Worm (Caenorhabditis elegans) whole organism, L4 larva: ENCODE results near the gene rei-2.

Experiments
- D1046.2 ChIP-seq: fragments of 200-800 bp; sonication (Bioruptor generic); IDR thresholded peaks from 2 replicates; pipeline ENCODE4 v1.3.6; 2022; ENCODE audit warnings: missing genetic modification characterization, missing compliant biosample characterization
- F37D6.2 ChIP-seq: sonication (generic microtip); optimal IDR thresholded peaks from 2 replicates; lab custom pipeline; 2016; ENCODE audit warnings: mild to moderate bottlenecking, missing genetic modification characterization, missing compliant biosample characterization
- R02D3.7 ChIP-seq: fragments of 150-350 bp; sonication (generic microtip); optimal IDR thresholded peaks from 3 replicates; lab custom pipeline; 2014; ENCODE audit warnings: missing biosample characterization, missing genetic modification characterization
- Y48G9A.11 ChIP-seq: fragments of 200-800 bp; sonication (Bioruptor generic); IDR thresholded peaks from 2 replicates; pipeline ENCODE4 v1.3.6; 2022; ENCODE audit warnings: missing genetic modification reagents, missing genetic modification characterization, missing compliant biosample characterization
- ZK546.5 ChIP-seq, 2 experiments: sonication (generic microtip); optimal IDR thresholded peaks; 2 replicates each; lab custom pipeline; 2017; ENCODE audit warnings: missing biosample characterization in 2 of 2, missing genetic modification characterization in 2 of 2
- aha-1 ChIP-seq: fragments of 150-350 bp; peaks from one replicate; lab custom pipeline; 2014; ENCODE audit warnings: missing biosample characterization, missing genetic modification characterization
- attf-4 ChIP-seq: sonication (generic microtip); optimal IDR thresholded peaks from 3 replicates; lab custom pipeline; 2017; ENCODE audit warnings: missing biosample characterization, missing genetic modification characterization
- ceh-20 ChIP-seq: fragments of 200-800 bp; sonication (Bioruptor generic); IDR thresholded peaks from 2 replicates; pipeline ENCODE4 v1.3.6; 2022; ENCODE audit warnings: missing genetic modification reagents, missing genetic modification characterization, missing compliant biosample characterization
- ceh-28 ChIP-seq: fragments of 150-350 bp; optimal IDR thresholded peaks from 2 replicates; lab custom pipeline; 2014; ENCODE audit warnings: missing biosample characterization, missing genetic modification reagents, missing genetic modification characterization
- ceh-44 ChIP-seq: fragments of 200-800 bp; sonication (Bioruptor generic); IDR thresholded peaks from 2 replicates; pipeline ENCODE4 v1.3.6; 2022; ENCODE audit warnings: missing genetic modification reagents, missing genetic modification characterization, missing compliant biosample characterization
- ceh-82 ChIP-seq: sonication (generic microtip); optimal IDR thresholded peaks from 2 replicates; lab custom pipeline; 2017; ENCODE audit warnings: missing biosample characterization, missing genetic modification characterization
- ces-1 ChIP-seq: fragments of 150-350 bp; sonication (generic microtip); optimal IDR thresholded peaks from 4 replicates; lab custom pipeline; 2014; ENCODE audit warnings: missing biosample characterization, missing genetic modification reagents, missing genetic modification characterization
- daf-12 ChIP-seq: fragments of 150-350 bp; optimal IDR thresholded peaks from 2 replicates; lab custom pipeline; 2014; ENCODE audit warnings: missing biosample characterization, missing genetic modification reagents, missing genetic modification characterization
- daf-16 ChIP-seq, 3 experiments: sonication (generic microtip); optimal IDR thresholded peaks; 2 replicates each; lab custom pipeline; 2016 to 2017; ENCODE audit warnings: missing genetic modification characterization in 3 of 3, missing genetic modification reagents in 3 of 3, mild to moderate bottlenecking in 2 of 3, missing compliant biosample characterization in 2 of 3, missing biosample characterization in 1 of 3, moderate library complexity in 1 of 3
- dmd-6 ChIP-seq: fragments of 200-800 bp; sonication (Bioruptor generic); IDR thresholded peaks from 2 replicates; pipeline ENCODE4 v1.3.6; 2022; ENCODE audit warnings: missing genetic modification reagents, missing genetic modification characterization, missing compliant biosample characterization
- dpl-1 ChIP-seq: fragments of 150-350 bp; optimal IDR thresholded peaks from 2 replicates; lab custom pipeline; 2014; ENCODE audit warnings: missing biosample characterization, missing genetic modification reagents, missing genetic modification characterization
- dve-1 ChIP-seq: sonication (generic microtip); optimal IDR thresholded peaks from 2 replicates; lab custom pipeline; 2017; ENCODE audit warnings: antibody characterized with exemption, mild to moderate bottlenecking, missing genetic modification characterization, missing compliant biosample characterization; ENCODE audit not compliant: insufficient read depth
- fkh-10 ChIP-seq: fragments of 150-350 bp; optimal IDR thresholded peaks from 2 replicates; lab custom pipeline; 2014; ENCODE audit warnings: missing biosample characterization, missing genetic modification reagents, missing genetic modification characterization
- hlh-11 ChIP-seq: fragments of 200-800 bp; sonication (Bioruptor generic); optimal IDR thresholded peaks from 2 replicates; lab custom pipeline; 2018; ENCODE audit warnings: mild to moderate bottlenecking, missing genetic modification characterization, missing compliant biosample characterization
- hmg-1.1 ChIP-seq: fragments of 200-800 bp; sonication (Bioruptor generic); IDR thresholded peaks from 2 replicates; pipeline ENCODE4 v1.3.6; 2022; ENCODE audit warnings: missing genetic modification reagents, missing genetic modification characterization, missing compliant biosample characterization
- jun-1 ChIP-seq: fragments of 150-350 bp; optimal IDR thresholded peaks from 2 replicates; lab custom pipeline; 2014; ENCODE audit warnings: missing biosample characterization, missing genetic modification reagents, missing genetic modification characterization
- lin-1 ChIP-seq: fragments of 200-800 bp; sonication (Bioruptor generic); IDR thresholded peaks from 2 replicates; pipeline ENCODE4 v1.3.6; 2022; ENCODE audit warnings: missing genetic modification reagents, missing genetic modification characterization, missing compliant biosample characterization
- lin-39 ChIP-seq: fragments of 150-350 bp; optimal IDR thresholded peaks from 2 replicates; lab custom pipeline; 2014; ENCODE audit warnings: missing biosample characterization, missing genetic modification reagents, missing genetic modification characterization
- mdt-29 ChIP-seq: fragments of 200-800 bp; sonication (Bioruptor generic); IDR thresholded peaks from 2 replicates; pipeline ENCODE4 v1.3.6; 2022; ENCODE audit warnings: missing genetic modification reagents, missing genetic modification characterization, missing compliant biosample characterization
- mxl-3 ChIP-seq: fragments of 200-800 bp; sonication (Bioruptor generic); optimal IDR thresholded peaks from 2 replicates; lab custom pipeline; 2018; ENCODE audit warnings: mild to moderate bottlenecking, missing genetic modification characterization, missing compliant biosample characterization
- nhr-11 ChIP-seq: fragments of 150-350 bp; optimal IDR thresholded peaks from 2 replicates; lab custom pipeline; 2014; ENCODE audit warnings: missing biosample characterization, missing genetic modification characterization
- nhr-237 ChIP-seq: sonication (generic microtip); optimal IDR thresholded peaks from 2 replicates; lab custom pipeline; 2017; ENCODE audit warnings: missing biosample characterization, missing genetic modification characterization
- nhr-25 ChIP-seq: sonication (generic microtip); optimal IDR thresholded peaks from 2 replicates; lab custom pipeline; 2017; ENCODE audit warnings: missing genetic modification characterization, mild to moderate bottlenecking, missing compliant biosample characterization, antibody characterized with exemption, moderate library complexity, borderline replicate concordance; ENCODE audit not compliant: insufficient read depth
- nhr-42 ChIP-seq: fragments of 200-800 bp; sonication (Bioruptor generic); IDR thresholded peaks from 2 replicates; pipeline ENCODE4 v1.3.6; 2022; ENCODE audit warnings: missing genetic modification characterization, missing compliant biosample characterization
- nhr-6 ChIP-seq: fragments of 150-350 bp; optimal IDR thresholded peaks from 2 replicates; lab custom pipeline; 2014; ENCODE audit warnings: missing biosample characterization, missing genetic modification characterization
- pha-4 ChIP-seq, 2 experiments: fragments of 150-350 bp in 1 of 2; fragments of 200-800 bp in 1 of 2; sonication (Bioruptor generic) in 1 of 2; IDR thresholded peaks in 1 of 2; optimal IDR thresholded peaks in 1 of 2; 2 replicates each; pipeline versions ENCODE4 v1.3.6 to Lab custom; 2014 to 2022; ENCODE audit warnings: missing genetic modification characterization in 2 of 2, missing genetic modification reagents in 2 of 2, missing biosample characterization in 1 of 2, missing compliant biosample characterization in 1 of 2
- rbr-2 ChIP-seq: sonication (generic microtip); optimal IDR thresholded peaks from 2 replicates; lab custom pipeline; 2016; ENCODE audit warnings: missing genotype, missing genetic modification characterization, missing compliant biosample characterization
- saeg-2 ChIP-seq: fragments of 200-800 bp; sonication (Bioruptor generic); IDR thresholded peaks from 2 replicates; pipeline ENCODE4 v1.3.6; 2022; ENCODE audit warnings: missing genetic modification reagents, missing genetic modification characterization, missing compliant biosample characterization
- sdz-12 ChIP-seq: fragments of 200-800 bp; sonication (Bioruptor generic); optimal IDR thresholded peaks from 2 replicates; lab custom pipeline; 2018; ENCODE audit warnings: mild to moderate bottlenecking, missing genetic modification characterization, missing compliant biosample characterization
- set-16 ChIP-seq: fragments of 200-800 bp; sonication (Bioruptor generic); IDR thresholded peaks from 2 replicates; pipeline ENCODE4 v1.3.6; 2022; ENCODE audit warnings: missing genetic modification reagents, missing genetic modification characterization, missing compliant biosample characterization
- snpc-4 ChIP-seq: fragments of 150-350 bp; optimal IDR thresholded peaks from 2 replicates; lab custom pipeline; 2014; ENCODE audit warnings: missing biosample characterization, missing genetic modification characterization
- spr-3 ChIP-seq: fragments of 200-800 bp; sonication (Bioruptor generic); optimal IDR thresholded peaks from 2 replicates; lab custom pipeline; 2018; ENCODE audit warnings: mild to moderate bottlenecking, missing genetic modification characterization, missing compliant biosample characterization
- tra-1 ChIP-seq: fragments of 200-800 bp; sonication (Bioruptor generic); IDR thresholded peaks from 2 replicates; pipeline ENCODE4 v1.3.6; 2022; ENCODE audit warnings: missing genetic modification reagents, missing genetic modification characterization, missing compliant biosample characterization
- unc-62 ChIP-seq, 3 experiments: fragments of 150-350 bp in 1 of 3; sonication (generic microtip); optimal IDR thresholded peaks in 2 of 3; peaks in 1 of 3; 1 replicate in 1 of 3; 2 replicates in 2 of 3; lab custom pipeline; 2014 to 2017; ENCODE audit warnings: missing biosample characterization in 3 of 3, missing genetic modification characterization in 3 of 3, missing genetic modification reagents in 3 of 3, missing genotype in 1 of 3

Gene rei-2

DNA sequence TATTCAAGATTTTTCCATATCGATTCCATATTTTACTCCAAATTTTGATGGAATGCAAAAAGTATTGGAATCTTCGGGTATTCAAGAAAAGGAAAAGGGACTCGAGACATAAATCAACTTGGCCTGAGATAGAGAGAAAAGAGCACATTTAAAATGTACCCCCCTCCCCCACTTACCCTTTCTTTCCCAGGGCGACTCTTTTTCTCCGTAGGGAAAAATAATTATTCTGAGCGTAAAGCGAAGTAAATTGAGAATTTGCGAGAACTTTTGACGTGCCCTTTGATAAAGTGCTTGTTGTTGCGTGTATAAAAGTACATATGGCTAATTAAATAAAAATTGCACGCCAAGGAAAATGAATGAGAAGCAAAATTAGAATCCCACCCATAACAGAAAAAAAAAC lies 27.2 kb downstream of the rei-2 start:
- TF ChIP-seq nhr-237 (tag; lab: Kevin White, UChicago), result no peak
- no peak for TF ChIP-seq tra-1 (GFP tag; lab: Robert Waterston, UW)
- no peak for TF ChIP-seq sdz-12 (GFP tag; lab: Kevin White, UChicago)
- no peak for TF ChIP-seq unc-62 (GFP tag; optimal IDR thresholded peaks at IDR 0.05 in 1 of 2; lab: Kevin White, UChicago)
- no peak for TF ChIP-seq unc-62 (tag; optimal IDR thresholded peaks at IDR 0.05; lab: Kevin White, UChicago)
- no peak for TF ChIP-seq hlh-11 (tag; lab: Kevin White, UChicago)
- TF ChIP-seq snpc-4 (tag; lab: Kevin White, UChicago), result no peak
- no peak for TF ChIP-seq saeg-2 (GFP tag; lab: Robert Waterston, UW)
- TF ChIP-seq lin-39 (tag; lab: Kevin White, UChicago), result no peak
- no peak for TF ChIP-seq nhr-42 (GFP tag; lab: Robert Waterston, UW)
- no peak for TF ChIP-seq F37D6.2 (tag; lab: Kevin White, UChicago)
- no peak for TF ChIP-seq daf-16 (GFP tag; optimal IDR thresholded peaks at IDR 0.05; lab: Kevin White, UChicago)
- no peak for TF ChIP-seq daf-16 (tag; optimal IDR thresholded peaks at IDR 0.05; lab: Kevin White, UChicago)
- TF ChIP-seq ces-1 (GFP tag; lab: Kevin White, UChicago), result no peak
- TF ChIP-seq rbr-2 (tag; lab: Kevin White, UChicago), result no peak
- TF ChIP-seq, all 104 proteins: peak for 0

DNA sequence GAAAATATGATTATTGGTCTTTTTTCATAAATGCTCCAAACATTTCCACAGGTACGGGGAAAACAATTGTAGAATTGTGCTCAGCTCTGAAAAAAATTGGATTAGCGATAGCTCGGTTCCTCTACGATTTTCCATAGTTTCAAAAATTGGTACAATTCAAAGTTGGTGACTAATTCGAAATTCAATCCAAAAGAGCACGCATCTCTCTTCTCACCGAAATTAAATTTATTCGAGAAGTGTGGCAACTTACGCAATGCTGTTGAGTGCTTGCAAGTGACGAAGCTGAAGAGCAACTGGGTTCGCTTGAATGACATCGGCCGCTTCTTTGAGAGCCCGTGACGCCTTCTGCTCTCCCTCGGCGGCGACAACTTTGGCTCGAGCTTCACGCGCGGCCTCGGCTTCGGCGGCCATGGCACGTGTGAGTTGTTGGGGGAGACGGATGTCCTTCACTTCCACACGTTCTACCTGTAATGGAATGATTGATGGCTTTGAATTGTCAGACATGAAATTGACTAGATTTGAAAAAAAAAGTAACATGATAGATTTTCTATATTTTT lies 30.0 kb downstream of the rei-2 start:
- no peak for TF ChIP-seq pha-4 (GFP tag; IDR thresholded peaks at IDR 0.05; lab: Robert Waterston, UW)
- TF ChIP-seq pha-4 (tag; optimal IDR thresholded peaks at IDR 0.05; lab: Kevin White, UChicago), result no peak
- TF ChIP-seq set-16 (GFP tag; lab: Robert Waterston, UW), result peak; percentile 86
- TF ChIP-seq aha-1 (tag; lab: Kevin White, UChicago), result peak; percentile 80
- TF ChIP-seq fkh-10 (GFP tag; lab: Kevin White, UChicago), result peak; percentile 46

DNA sequence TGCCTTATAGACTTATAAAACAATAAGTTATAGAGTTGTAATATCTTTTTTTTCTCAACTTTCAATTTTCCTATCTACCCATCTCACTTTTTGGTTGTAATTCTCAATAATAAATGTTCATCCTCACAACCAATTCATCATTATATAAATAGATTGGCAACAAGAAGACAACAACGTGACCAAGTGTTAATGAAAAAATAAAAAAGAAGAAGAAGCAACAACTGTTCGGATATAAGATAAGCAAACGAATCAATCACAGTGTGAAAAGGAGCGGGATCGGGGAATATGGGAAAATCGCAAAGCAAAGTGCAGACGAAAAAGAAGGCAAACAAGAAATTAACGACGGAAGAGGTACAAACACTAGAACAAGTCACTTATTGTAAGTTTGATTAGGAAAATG lies 34.0 kb downstream of the rei-2 start, which contains the start of gene ncs-3:
Gene ncs-3, plus strand, starts transcription at position 153 of the 400 bp plus-strand sequence.
- TF ChIP-seq attf-4 (no peak), daf-16 (GFP tag; optimal IDR thresholded peaks at IDR 0.05; lab: Kevin White, UChicago) (peak in 1 of 2 experiments; percentile 91), daf-16 (tag; optimal IDR thresholded peaks at IDR 0.05; lab: Kevin White, UChicago) (no peak), dpl-1 (GFP tag; lab: Kevin White, UChicago) (no peak), aha-1 (tag; lab: Kevin White, UChicago) (peak; percentile 35), ceh-20 (GFP tag; lab: Robert Waterston, UW) (0 out of 2 replicates have a peak, but pooled peaks have one; percentile 13)

DNA sequence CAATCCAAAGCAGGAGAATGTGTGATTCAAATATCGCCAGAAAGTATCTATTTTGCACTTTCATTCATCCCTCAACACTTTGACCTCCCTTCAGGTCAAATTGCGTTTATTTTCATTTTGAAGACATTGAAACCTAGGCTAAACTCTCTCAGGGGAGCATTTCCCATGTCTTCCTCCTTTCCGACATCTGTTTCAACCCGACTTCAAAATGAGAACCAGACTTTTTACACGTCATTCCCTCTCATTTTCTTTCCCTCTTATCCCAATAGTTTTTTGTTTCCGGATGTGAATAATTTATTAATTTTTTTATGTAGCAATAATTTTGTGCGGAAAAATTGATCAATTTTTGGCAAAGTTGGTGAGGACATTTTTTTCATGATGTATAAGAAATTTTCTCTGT lies 35.0 kb downstream of the rei-2 start:
- TF ChIP-seq set-16 (GFP tag; lab: Robert Waterston, UW), result no peak
- TF ChIP-seq attf-4, result no peak
- TF ChIP-seq jun-1 (tag; lab: Kevin White, UChicago), result no peak
- TF ChIP-seq unc-62 (GFP tag; optimal IDR thresholded peaks at IDR 0.05 in 1 of 2; lab: Kevin White, UChicago), result no peak
- TF ChIP-seq unc-62 (tag; optimal IDR thresholded peaks at IDR 0.05; lab: Kevin White, UChicago), result no peak
- no peak for TF ChIP-seq rbr-2 (tag; lab: Kevin White, UChicago)

DNA sequence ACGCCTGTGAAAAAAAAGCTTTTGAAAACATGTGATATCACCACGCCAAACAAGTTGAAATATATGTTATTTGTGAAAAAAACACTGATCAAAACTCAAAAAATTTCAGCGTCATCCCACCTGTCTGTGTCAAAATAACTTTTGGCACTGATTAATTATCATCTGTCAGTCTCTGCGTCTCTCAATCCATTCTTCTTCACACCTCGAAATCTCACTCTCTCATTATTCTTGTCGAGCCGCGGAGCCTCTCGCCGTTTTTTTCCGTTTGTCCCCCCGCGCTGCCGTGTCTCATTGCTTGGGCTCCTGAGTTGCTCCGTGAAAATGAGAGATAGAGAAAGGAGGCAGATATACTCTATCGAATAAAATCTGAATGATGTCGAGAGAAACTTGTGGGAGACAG lies 36.9 kb downstream of the rei-2 start:
- TF ChIP-seq spr-3 (GFP tag; lab: Kevin White, UChicago), result no peak
- TF ChIP-seq sdz-12 (GFP tag; lab: Kevin White, UChicago), result no peak
- peak; percentile 52 for TF ChIP-seq nhr-11
- no peak for TF ChIP-seq Y48G9A.11
- TF ChIP-seq mdt-29 (GFP tag; lab: Robert Waterston, UW), result no peak
- peak in 1 of 2 experiments; percentile 69 for TF ChIP-seq daf-16 (GFP tag; optimal IDR thresholded peaks at IDR 0.05; lab: Kevin White, UChicago)
- no peak for TF ChIP-seq daf-16 (tag; optimal IDR thresholded peaks at IDR 0.05; lab: Kevin White, UChicago)
- TF ChIP-seq D1046.2 (GFP tag; lab: Robert Waterston, UW), result no peak
- no peak for TF ChIP-seq dmd-6
- no peak for TF ChIP-seq ZK546.5 (tag; optimal IDR thresholded peaks at IDR 0.05; lab: Kevin White, UChicago)
- TF ChIP-seq dve-1, result no peak
- TF ChIP-seq unc-62 (GFP tag; optimal IDR thresholded peaks at IDR 0.05 in 1 of 2; lab: Kevin White, UChicago), result peak in 1 of 2 experiments; percentile 77
- no peak for TF ChIP-seq unc-62 (tag; optimal IDR thresholded peaks at IDR 0.05; lab: Kevin White, UChicago)
- TF ChIP-seq mxl-3 (GFP tag; lab: Kevin White, UChicago), result peak; percentile 18
- TF ChIP-seq nhr-6 (tag; lab: Kevin White, UChicago), result no peak
- no peak for TF ChIP-seq nhr-25 (tag; lab: Kevin White, UChicago)
- no peak for TF ChIP-seq daf-12
- no peak for TF ChIP-seq hmg-1.1 (GFP tag; lab: Robert Waterston, UW)
- no peak for TF ChIP-seq R02D3.7 (tag; lab: Kevin White, UChicago)
- no peak for TF ChIP-seq ceh-28 (tag; lab: Kevin White, UChicago)
- TF ChIP-seq lin-1 (GFP tag; lab: Robert Waterston, UW), result no peak
- TF ChIP-seq ceh-44, result no peak
- no peak for TF ChIP-seq ceh-82 (tag; lab: Kevin White, UChicago)
- TF ChIP-seq hlh-11 (tag; lab: Kevin White, UChicago), result peak; percentile 43
